Worm (Caenorhabditis elegans): ENCODE results near the gene srz-29.
A peak's percentile ranks its signal among the peaks of the same experiment; 100 is the strongest.

srz-29 gene

DNA sequence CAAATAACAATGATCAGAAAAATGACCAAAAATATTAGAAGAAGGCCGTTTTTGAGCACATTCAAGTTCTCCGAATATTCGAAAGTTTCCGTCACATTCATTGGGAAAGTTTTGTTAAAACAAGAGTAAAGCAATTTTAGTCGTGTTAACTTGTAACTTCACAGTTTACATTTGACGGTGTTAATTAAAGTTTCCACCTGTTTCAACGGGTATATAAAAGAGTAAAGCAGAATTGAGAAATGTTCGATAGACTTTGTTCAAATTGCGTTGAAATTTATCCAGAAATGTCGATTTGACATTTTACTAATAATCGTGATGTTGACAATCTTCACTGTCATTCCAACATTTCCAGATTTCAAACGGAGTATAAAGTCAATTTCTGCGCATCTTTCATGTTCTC is at the start of gene srz-29:
TSS of gene srz-29 (minus strand) at position 101 of the 400 bp plus-strand sequence.
- no peak for TF ChIP-seq ceh-43 (GFP tag; optimal IDR thresholded peaks at IDR 0.05)

DNA sequence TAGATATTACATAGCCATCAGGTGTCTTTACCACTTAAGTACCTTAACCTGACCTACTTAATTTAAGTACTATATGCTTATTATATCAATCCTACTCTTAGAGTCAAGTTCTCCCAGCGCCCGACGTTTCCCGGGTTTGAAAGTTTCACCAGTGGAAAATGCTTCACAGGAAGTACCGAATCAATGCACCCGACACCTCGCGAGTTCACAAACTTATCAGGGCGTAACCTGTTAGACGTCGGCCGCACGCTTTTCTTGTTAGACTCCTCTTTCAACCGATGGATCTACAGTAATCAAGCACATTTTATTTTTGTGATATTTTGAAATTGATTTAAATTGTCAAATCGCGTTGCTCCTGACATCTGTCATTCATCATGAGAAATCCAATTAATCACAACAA is 49.6 kb upstream of the srz-29 start:
- TF ChIP-seq snpc-4 (tag; optimal IDR thresholded peaks at IDR 0.05) (no peak), mls-2 (tag; optimal IDR thresholded peaks at IDR 0.05) (no peak), unc-39 (tag; optimal IDR thresholded peaks at IDR 0.05) (no peak), unc-120 (tag; optimal IDR thresholded peaks at IDR 0.05; ENCODE audit: poor library complexity, severe bottlenecking) (no peak), sptf-1 (tag; optimal IDR thresholded peaks at IDR 0.05) (no peak), drap-1 (GFP tag; optimal IDR thresholded peaks at IDR 0.05) (no peak), ceh-83 (GFP tag; optimal IDR thresholded peaks at IDR 0.05) (no peak), nhr-12 (tag; optimal IDR thresholded peaks at IDR 0.05) (no peak), lsy-2 (tag; optimal IDR thresholded peaks at IDR 0.05) (no peak), mab-5 (tag; optimal IDR thresholded peaks at IDR 0.05) (no peak), nhr-2 (tag; optimal IDR thresholded peaks at IDR 0.05) (no peak), nhr-76 (tag; optimal IDR thresholded peaks at IDR 0.05) (no peak), blmp-1 (tag; optimal IDR thresholded peaks at IDR 0.05) (no peak), lin-32 (GFP tag; optimal IDR thresholded peaks at IDR 0.05) (no peak)

DNA sequence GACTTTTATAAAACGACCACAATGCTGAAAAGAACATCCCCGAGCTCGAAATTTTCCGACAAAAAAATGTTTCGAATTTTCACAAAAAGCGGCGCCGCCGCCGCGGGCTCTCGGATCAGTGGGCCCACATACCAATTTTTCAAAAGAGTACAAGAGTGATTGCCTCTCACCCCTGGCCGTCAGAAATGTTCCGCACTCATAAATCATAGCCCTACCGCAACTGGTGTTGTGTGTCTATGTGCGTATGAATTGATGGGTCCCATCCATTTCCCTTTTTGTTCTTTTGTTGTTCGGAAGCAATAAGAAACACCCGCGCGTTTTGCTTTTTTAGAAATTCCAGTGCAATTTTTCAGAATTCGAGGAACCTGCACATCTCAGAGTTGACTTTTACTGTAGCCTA is 48.9 kb upstream of the srz-29 start:
- peak; percentile 9 for TF ChIP-seq mab-5 (tag; optimal IDR thresholded peaks at IDR 0.05)
- TF ChIP-seq drap-1 (GFP tag; optimal IDR thresholded peaks at IDR 0.05): no peak
- peak; percentile 29 for TF ChIP-seq hlh-1 (tag; optimal IDR thresholded peaks at IDR 0.05)
- peak; percentile 89 for TF ChIP-seq unc-62 (GFP tag; optimal IDR thresholded peaks at IDR 0.05)
- TF ChIP-seq ces-1 (GFP tag; optimal IDR thresholded peaks at IDR 0.05): no peak
- TF ChIP-seq lin-32 (GFP tag; optimal IDR thresholded peaks at IDR 0.05): no peak
- no peak for TF ChIP-seq pha-4 (tag; optimal IDR thresholded peaks at IDR 0.05)
- TF ChIP-seq nhr-28 (tag; optimal IDR thresholded peaks at IDR 0.05): no peak
- TF ChIP-seq ztf-11 (tag; optimal IDR thresholded peaks at IDR 0.05): no peak

DNA sequence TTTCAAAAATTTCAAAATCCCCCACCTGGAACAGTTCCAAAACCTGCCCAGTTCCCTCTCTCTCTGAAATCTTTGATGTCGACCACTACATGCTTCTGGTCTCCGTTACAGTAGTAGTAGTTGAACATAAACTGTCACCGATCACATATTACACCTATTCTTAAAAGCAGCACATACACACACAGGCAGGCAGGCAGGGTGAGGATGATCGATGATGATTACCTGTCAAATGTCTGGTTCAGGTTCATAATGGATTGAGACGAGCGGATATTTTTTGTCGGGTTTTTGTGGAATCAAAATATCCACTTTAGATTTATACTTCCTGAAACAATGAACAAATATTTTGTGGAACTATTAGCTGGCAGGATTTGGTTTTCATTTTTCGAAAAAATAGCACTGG is 48.3 kb upstream of the srz-29 start:
- TF ChIP-seq tbx-8 (GFP tag; optimal IDR thresholded peaks at IDR 0.05) (no peak), unc-62 (GFP tag; optimal IDR thresholded peaks at IDR 0.05) (peak; percentile 98), zip-8 (tag; optimal IDR thresholded peaks at IDR 0.05) (no peak), sem-2 (GFP tag; optimal IDR thresholded peaks at IDR 0.05) (no peak), nhr-12 (tag; optimal IDR thresholded peaks at IDR 0.05) (no peak), ces-1 (GFP tag; optimal IDR thresholded peaks at IDR 0.05) (no peak), nhr-76 (tag; optimal IDR thresholded peaks at IDR 0.05) (no peak)

DNA sequence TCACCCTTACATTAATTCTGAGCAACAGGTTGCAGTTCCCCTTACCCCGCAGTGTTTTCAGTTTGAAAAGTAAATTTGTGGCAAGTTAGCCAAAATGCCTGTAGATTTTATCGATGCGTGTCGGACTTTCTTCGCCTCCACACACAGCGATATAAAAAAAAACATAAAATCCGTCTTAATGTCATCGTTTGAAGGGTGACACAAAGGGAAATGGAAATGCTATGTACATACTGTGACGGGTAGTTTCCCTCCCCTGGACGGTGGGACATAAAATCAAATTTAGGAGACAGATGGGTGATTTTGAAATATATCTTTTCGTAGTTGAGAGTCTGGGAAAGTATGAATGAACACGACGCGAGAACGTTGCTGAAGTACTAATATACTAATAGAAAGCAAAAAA is 46.8 kb upstream of the srz-29 start:
- TF ChIP-seq nhr-12 (tag; optimal IDR thresholded peaks at IDR 0.05) (no peak), nhr-2 (tag; optimal IDR thresholded peaks at IDR 0.05) (no peak), ces-1 (GFP tag; optimal IDR thresholded peaks at IDR 0.05) (no peak), unc-120 (tag; optimal IDR thresholded peaks at IDR 0.05; ENCODE audit: poor library complexity, severe bottlenecking) (no peak), tbx-8 (GFP tag; optimal IDR thresholded peaks at IDR 0.05) (no peak), ceh-43 (GFP tag; optimal IDR thresholded peaks at IDR 0.05) (no peak), nhr-76 (tag; optimal IDR thresholded peaks at IDR 0.05) (no peak), sem-2 (GFP tag; optimal IDR thresholded peaks at IDR 0.05) (no peak), lin-13 (tag; optimal IDR thresholded peaks at IDR 0.05) (no peak), elt-1 (tag; optimal IDR thresholded peaks at IDR 0.05; ENCODE audit: borderline replicate concordance, insufficient read depth) (no peak), bed-3 (GFP tag; optimal IDR thresholded peaks at IDR 0.05) (no peak), unc-62 (GFP tag; optimal IDR thresholded peaks at IDR 0.05) (no peak)

DNA sequence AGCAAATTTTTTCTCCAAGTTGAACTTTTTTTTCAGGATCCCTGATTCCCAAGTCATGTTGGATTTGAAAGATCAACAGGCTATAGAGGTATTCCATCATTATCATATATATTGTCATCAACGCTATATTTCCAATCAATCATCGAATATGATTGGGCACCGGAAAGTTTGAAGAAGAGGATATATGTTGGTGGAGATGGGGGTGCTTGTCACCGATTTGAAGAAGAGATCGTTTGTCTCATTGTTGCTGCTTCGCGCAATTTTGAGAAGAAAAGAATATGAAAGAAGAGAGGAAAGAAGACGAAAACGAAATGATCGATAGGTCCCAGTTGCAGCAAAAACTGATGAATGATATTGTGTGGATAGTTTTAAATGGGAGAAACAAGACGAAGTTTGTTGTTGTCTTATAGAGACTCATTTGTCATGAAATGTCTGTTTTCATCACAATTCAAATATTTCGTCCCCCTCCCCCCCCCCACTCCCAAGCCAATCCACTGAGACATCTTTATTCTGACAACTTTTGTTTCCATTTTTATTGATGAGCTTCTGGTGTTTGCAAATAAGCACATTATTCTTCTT is 43.7 kb upstream of the srz-29 start, which contains the start of gene T23G4.2:
TSS of gene T23G4.2 (minus strand) at position 255 of the 579 bp plus-strand sequence.
- TF ChIP-seq unc-62 (GFP tag; optimal IDR thresholded peaks at IDR 0.05) (peak; percentile 87), unc-120 (tag; optimal IDR thresholded peaks at IDR 0.05; ENCODE audit: poor library complexity, severe bottlenecking) (no peak)

DNA sequence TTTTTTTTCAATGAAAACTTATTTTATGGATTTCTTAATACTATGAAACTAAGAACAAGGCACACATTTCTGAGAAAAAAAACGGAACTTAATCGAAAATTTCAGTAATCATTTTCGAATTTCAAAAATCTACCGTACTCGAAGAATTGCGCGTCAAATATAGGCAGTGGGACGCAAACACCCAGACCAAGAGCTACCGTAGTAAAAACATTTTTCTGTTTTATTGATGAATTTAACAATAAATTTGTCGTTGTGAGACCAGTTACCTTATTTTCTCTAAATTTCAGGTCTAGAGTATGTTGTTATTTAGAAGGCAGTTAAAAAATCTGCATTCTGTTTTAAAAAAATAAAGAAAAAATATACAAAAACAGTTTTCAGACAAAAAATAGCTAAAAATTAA is 41.9 kb upstream of the srz-29 start:
- TF ChIP-seq flh-1 (GFP tag; optimal IDR thresholded peaks at IDR 0.05): no peak
- TF ChIP-seq nhr-28 (tag; optimal IDR thresholded peaks at IDR 0.05): no peak
